Worm (Caenorhabditis elegans) whole organism, early embryonic: Measurements from ENCODE around the gene C16D9.1.

ENCODE experiments used
- B0310.2 ChIP-seq: sonication (generic microtip); optimal IDR thresholded peaks from 2 replicates; lab custom pipeline; 2016; ENCODE audit warnings: mild to moderate bottlenecking, missing genetic modification characterization, missing compliant biosample characterization
- aly-1 ChIP-seq: sonication (generic microtip); optimal IDR thresholded peaks from 2 replicates; lab custom pipeline; 2016; ENCODE audit warnings: missing genetic modification characterization, missing compliant biosample characterization
- ama-1 ChIP-seq: fragments of 150-350 bp; optimal IDR thresholded peaks from 2 replicates; lab custom pipeline; 2014
- ceh-36 ChIP-seq: sonication (generic microtip); optimal IDR thresholded peaks from 2 replicates; lab custom pipeline; 2016; ENCODE audit warnings: missing genetic modification characterization, inconsistent platforms, missing compliant biosample characterization
- ets-7 ChIP-seq: sonication (generic microtip); optimal IDR thresholded peaks from 2 replicates; lab custom pipeline; 2016; ENCODE audit warnings: missing genotype, missing genetic modification characterization, missing compliant biosample characterization
- flt-1 ChIP-seq: fragments of 200-800 bp; sonication (Bioruptor generic); IDR thresholded peaks from 2 replicates; pipeline ENCODE4 v1.3.6; 2022; ENCODE audit warnings: missing genetic modification characterization, missing compliant biosample characterization
- hmbx-1 ChIP-seq: sonication (generic microtip); optimal IDR thresholded peaks from 2 replicates; lab custom pipeline; 2016; ENCODE audit warnings: mild to moderate bottlenecking, missing genetic modification characterization, missing compliant biosample characterization
- hnd-1 ChIP-seq: sonication (generic microtip); optimal IDR thresholded peaks from 2 replicates; lab custom pipeline; 2016; ENCODE audit warnings: missing genetic modification characterization, missing compliant biosample characterization
- tra-4 ChIP-seq: sonication (generic microtip); optimal IDR thresholded peaks from 2 replicates; lab custom pipeline; 2017; ENCODE audit warnings: missing genetic modification characterization, missing compliant biosample characterization

DNA sequence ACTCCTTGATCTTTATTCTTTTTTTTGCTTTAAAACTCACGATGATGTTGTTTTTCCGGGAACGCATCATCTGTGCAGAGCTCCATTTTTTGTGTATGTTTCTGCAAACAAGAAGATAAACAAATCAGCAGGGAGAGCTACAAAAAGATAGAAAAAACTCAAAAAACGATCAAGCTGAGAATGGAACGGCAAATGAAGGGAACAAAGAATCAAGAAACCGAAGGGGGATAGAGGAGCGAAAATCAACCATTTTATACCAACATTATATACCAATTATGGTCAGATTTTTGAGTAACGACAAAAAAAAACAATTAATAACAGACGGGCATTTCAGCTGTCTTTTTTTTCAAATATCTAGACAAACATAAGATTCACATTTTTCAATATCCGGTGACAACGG is 25.7 kb downstream of the C16D9.1 start, which contains the start of gene slc-17.5:
- TF ChIP-seq B0310.2 (tag; lab: Kevin White, UChicago): no peak
- TF ChIP-seq hmbx-1: no peak
- no peak for TF ChIP-seq flt-1 (GFP tag; lab: Robert Waterston, UW)
- no peak for TF ChIP-seq ceh-36 (tag; lab: Kevin White, UChicago)
- TF ChIP-seq ama-1 (lab: Kevin White, UChicago): no peak
- TF ChIP-seq tra-4 (tag; lab: Kevin White, UChicago): no peak
- TF ChIP-seq hnd-1 (tag; lab: Kevin White, UChicago): no peak
- TF ChIP-seq aly-1 (tag; lab: Kevin White, UChicago): no peak
- no peak for TF ChIP-seq ets-7
